Fruit fly (Drosophila melanogaster) whole organism, embryonic: ENCODE measurements around the gene ATPsynD.

ENCODE experiments used
- Abd-B ChIP-seq: fragments of 200-800 bp; sonication (Bioruptor generic); optimal IDR thresholded peaks from 2 replicates; lab custom pipeline; 2018; ENCODE audit warnings: missing biosample characterization, mild to moderate bottlenecking, missing genetic modification characterization, moderate library complexity
- CG10565 ChIP-seq: fragments of 200-800 bp; sonication (Bioruptor generic); optimal IDR thresholded peaks from 3 replicates; lab custom pipeline; 2016; ENCODE audit warnings: missing biosample characterization, mild to moderate bottlenecking, missing genetic modification characterization
- CG11456 ChIP-seq: fragments of 200-800 bp; sonication (Bioruptor generic); IDR thresholded peaks from 3 replicates; pipeline ENCODE4 v1.3.6; 2022; ENCODE audit warnings: missing biosample characterization, missing genetic modification characterization
- CG11504 ChIP-seq: fragments of 200-800 bp; sonication (Bioruptor generic); optimal IDR thresholded peaks from 3 replicates; lab custom pipeline; 2019; ENCODE audit warnings: missing biosample characterization, mild to moderate bottlenecking, missing genetic modification characterization, moderate library complexity
- CG14710 ChIP-seq: fragments of 200-800 bp; sonication (Bioruptor generic); optimal IDR thresholded peaks from 3 replicates; lab custom pipeline; 2019; ENCODE audit warnings: missing biosample characterization, mild to moderate bottlenecking, missing genetic modification characterization, moderate library complexity
- CG15514 ChIP-seq: fragments of 200-800 bp; sonication (Bioruptor generic); optimal IDR thresholded peaks from 3 replicates; lab custom pipeline; 2017; ENCODE audit warnings: missing biosample characterization, missing genetic modification characterization, mild to moderate bottlenecking, moderate library complexity, missing genetic modification reagents
- CG1603 ChIP-seq: fragments of 200-800 bp; sonication (Bioruptor generic); optimal IDR thresholded peaks from 2 replicates; lab custom pipeline; 2019; ENCODE audit warnings: missing biosample characterization, mild to moderate bottlenecking, missing genetic modification characterization, moderate library complexity
- CG16815 ChIP-seq: fragments of 200-800 bp; sonication (Bioruptor generic); optimal IDR thresholded peaks from 3 replicates; lab custom pipeline; 2017; ENCODE audit warnings: missing biosample characterization, mild to moderate bottlenecking, missing genetic modification characterization
- CG16863 ChIP-seq: fragments of 200-800 bp; sonication (Bioruptor generic); optimal IDR thresholded peaks from 3 replicates; lab custom pipeline; 2016; ENCODE audit warnings: missing biosample characterization, missing genetic modification characterization
- CG17328 ChIP-seq: fragments of 200-800 bp; sonication (Bioruptor generic); IDR thresholded peaks from 2 replicates; pipeline ENCODE4 v1.3.6; 2022; ENCODE audit warnings: missing biosample characterization, missing genetic modification characterization
- CG17829 ChIP-seq: fragments of 200-800 bp; optimal IDR thresholded peaks from 2 replicates; lab custom pipeline; 2019; ENCODE audit warnings: missing biosample characterization, mild to moderate bottlenecking, missing genetic modification characterization, moderate library complexity
- CG17912 ChIP-seq: fragments of 200-800 bp; sonication (Bioruptor generic); optimal IDR thresholded peaks from 2 replicates; lab custom pipeline; 2018; ENCODE audit warnings: missing biosample characterization, mild to moderate bottlenecking, missing genetic modification characterization
- CG18262 ChIP-seq: fragments of 200-800 bp; optimal IDR thresholded peaks from 3 replicates; lab custom pipeline; 2019; ENCODE audit warnings: missing biosample characterization, mild to moderate bottlenecking, missing genetic modification characterization, moderate library complexity
- CG32772 ChIP-seq: fragments of 200-800 bp; sonication (Bioruptor generic); IDR thresholded peaks from 2 replicates; pipeline ENCODE4 v1.3.6; 2022; ENCODE audit warnings: missing biosample characterization, missing genetic modification characterization
- CG33557 ChIP-seq: fragments of 200-800 bp; sonication (Bioruptor generic); optimal IDR thresholded peaks from 2 replicates; lab custom pipeline; 2019; ENCODE audit warnings: missing biosample characterization, mild to moderate bottlenecking, missing genetic modification characterization, moderate library complexity
- CG3407 ChIP-seq: fragments of 200-800 bp; sonication (Bioruptor generic); optimal IDR thresholded peaks from 2 replicates; lab custom pipeline; 2018; ENCODE audit warnings: missing biosample characterization, mild to moderate bottlenecking, missing genetic modification characterization
- CG3847 ChIP-seq: fragments of 200-800 bp; sonication (Bioruptor generic); IDR thresholded peaks from 2 replicates; pipeline ENCODE4 v1.3.6; 2022; ENCODE audit warnings: missing biosample characterization, missing genetic modification characterization
- CG4707 ChIP-seq: fragments of 200-800 bp; sonication (Bioruptor generic); optimal IDR thresholded peaks from 2 replicates; lab custom pipeline; 2018; ENCODE audit warnings: missing biosample characterization, mild to moderate bottlenecking, missing genetic modification characterization, moderate library complexity
- CG4820 ChIP-seq: fragments of 200-800 bp; sonication (Bioruptor generic); optimal IDR thresholded peaks from 3 replicates; lab custom pipeline; 2016; ENCODE audit warnings: missing biosample characterization, missing genetic modification characterization
- CG6175 ChIP-seq: fragments of 200-800 bp; sonication (Bioruptor generic); IDR thresholded peaks from 3 replicates; pipeline ENCODE4 v1.3.6; 2022; ENCODE audit warnings: missing biosample characterization, missing genetic modification characterization
- CG9609 ChIP-seq: fragments of 200-800 bp; sonication (Bioruptor generic); optimal IDR thresholded peaks from 3 replicates; lab custom pipeline; 2016; ENCODE audit warnings: missing biosample characterization, missing genetic modification characterization
- CTCF ChIP-seq: fragments of 200-800 bp; sonication (Bioruptor generic); optimal IDR thresholded peaks from 2 replicates; lab custom pipeline; 2017; ENCODE audit warnings: missing biosample characterization, mild to moderate bottlenecking, missing genetic modification characterization, moderate library complexity
- D ChIP-seq, 2 experiments: fragments of 200-800 bp in 1 of 2; fragments of >200 bp in 1 of 2; sonication (Bioruptor generic) in 1 of 2; optimal IDR thresholded peaks; 2 replicates in 1 of 2; 3 replicates in 1 of 2; lab custom pipeline; 2017; ENCODE audit warnings: mild to moderate bottlenecking in 1 of 2, missing biosample characterization in 1 of 2, missing genetic modification characterization in 1 of 2, missing genetic modification reagents in 1 of 2
- Dbx ChIP-seq: fragments of 200-800 bp; sonication (Bioruptor generic); IDR thresholded peaks from 3 replicates; pipeline ENCODE4 v1.3.6; 2022; ENCODE audit warnings: missing biosample characterization, missing genetic modification characterization
- Dp ChIP-seq: fragments of 200-800 bp; sonication (Bioruptor generic); optimal IDR thresholded peaks from 2 replicates; lab custom pipeline; 2018; ENCODE audit warnings: missing biosample characterization, mild to moderate bottlenecking, missing genetic modification characterization, moderate library complexity
- Dref ChIP-seq: fragments of 200-800 bp; sonication (Bioruptor generic); IDR thresholded peaks from 2 replicates; pipeline ENCODE4 v1.3.6; 2022; ENCODE audit warnings: missing biosample characterization, missing genetic modification characterization
- Ets97D ChIP-seq: fragments of 200-800 bp; sonication (Bioruptor generic); optimal IDR thresholded peaks from 3 replicates; lab custom pipeline; 2016; ENCODE audit warnings: missing biosample characterization, missing genetic modification characterization
- HmgZ ChIP-seq: fragments of 200-800 bp; sonication (Bioruptor generic); optimal IDR thresholded peaks from 2 replicates; lab custom pipeline; 2018; ENCODE audit warnings: missing biosample characterization, mild to moderate bottlenecking, missing genetic modification characterization
- MESR4 ChIP-seq: fragments of 200-800 bp; sonication (Bioruptor generic); optimal IDR thresholded peaks from 2 replicates; lab custom pipeline; 2018; ENCODE audit warnings: missing biosample characterization, mild to moderate bottlenecking, missing genetic modification characterization, moderate library complexity
- Med ChIP-seq: fragments of 200-800 bp; sonication (Bioruptor generic); peaks from one replicate; lab custom pipeline; 2016; ENCODE audit warnings: missing biosample characterization, missing genetic modification characterization, mild to moderate bottlenecking, inconsistent platforms, moderate library complexity
- Pdp1 ChIP-seq, 2 experiments: fragments of 200-800 bp; sonication (Bioruptor generic); optimal IDR thresholded peaks; 3 replicates each; lab custom pipeline; 2016; ENCODE audit warnings: missing biosample characterization in 2 of 2, missing genetic modification characterization in 2 of 2, mild to moderate bottlenecking in 1 of 2, moderate library complexity in 1 of 2
- Rfx ChIP-seq: fragments of 200-800 bp; sonication (Bioruptor generic); IDR thresholded peaks from 2 replicates; pipeline ENCODE4 v1.3.6; 2022; ENCODE audit warnings: missing biosample characterization, missing genetic modification characterization
- Six4 ChIP-seq: fragments of 200-800 bp; sonication (Bioruptor generic); optimal IDR thresholded peaks from 2 replicates; lab custom pipeline; 2016; ENCODE audit warnings: missing biosample characterization, missing genetic modification characterization
- Vsx1 ChIP-seq: fragments of 200-800 bp; sonication (Bioruptor generic); optimal IDR thresholded peaks from 2 replicates; lab custom pipeline; 2017; ENCODE audit warnings: missing biosample characterization, mild to moderate bottlenecking, missing genetic modification characterization, missing genetic modification reagents
- ac ChIP-seq: fragments of 200-800 bp; sonication (Bioruptor generic); optimal IDR thresholded peaks from 3 replicates; lab custom pipeline; 2017; ENCODE audit warnings: missing biosample characterization, mild to moderate bottlenecking, missing genetic modification characterization
- bigmax ChIP-seq: fragments of 200-800 bp; sonication (Bioruptor generic); optimal IDR thresholded peaks from 2 replicates; lab custom pipeline; 2018; ENCODE audit warnings: missing biosample characterization, mild to moderate bottlenecking, missing genetic modification characterization
- chinmo ChIP-seq: fragments of 200-800 bp; sonication (Bioruptor generic); IDR thresholded peaks from 4 replicates; pipeline ENCODE4 v1.3.6; 2022; ENCODE audit warnings: missing biosample characterization, missing genetic modification characterization; ENCODE audit not compliant: partially characterized antibody
- da ChIP-seq: fragments of 200-800 bp; sonication (Bioruptor generic); optimal IDR thresholded peaks from 2 replicates; lab custom pipeline; 2016; ENCODE audit warnings: missing biosample characterization, missing genetic modification characterization
- h ChIP-seq: fragments of >200 bp; optimal IDR thresholded peaks from 2 replicates; lab custom pipeline; 2017
- mirr ChIP-seq: fragments of 200-800 bp; sonication (Bioruptor generic); optimal IDR thresholded peaks from 3 replicates; lab custom pipeline; 2018; ENCODE audit warnings: missing biosample characterization, mild to moderate bottlenecking, missing genetic modification characterization
- nom ChIP-seq: fragments of 200-800 bp; sonication (Bioruptor generic); optimal IDR thresholded peaks from 2 replicates; lab custom pipeline; 2017; ENCODE audit warnings: missing biosample characterization, missing genetic modification characterization, mild to moderate bottlenecking, moderate library complexity, missing genetic modification reagents
- prd ChIP-seq, 3 experiments: fragments of >200 bp in 2 of 3; fragments of 200-800 bp in 1 of 3; sonication (Bioruptor generic) in 1 of 3; optimal IDR thresholded peaks in 2 of 3; IDR thresholded peaks in 1 of 3; 2 replicates in 2 of 3; 3 replicates in 1 of 3; pipeline versions ENCODE4 v1.3.6 to Lab custom; 2017 to 2022; ENCODE audit warnings: missing biosample characterization in 1 of 3, missing genetic modification characterization in 1 of 3
- pzg ChIP-seq: fragments of 200-800 bp; sonication (Bioruptor generic); optimal IDR thresholded peaks from 3 replicates; lab custom pipeline; 2018; ENCODE audit warnings: missing biosample characterization, mild to moderate bottlenecking, missing genetic modification characterization, moderate library complexity
- salm ChIP-seq: fragments of 200-800 bp; sonication (Bioruptor generic); optimal IDR thresholded peaks from 2 replicates; lab custom pipeline; 2018; ENCODE audit warnings: missing biosample characterization, mild to moderate bottlenecking, missing genetic modification characterization
- sd ChIP-seq: fragments of 200-800 bp; sonication (Bioruptor generic); optimal IDR thresholded peaks from 3 replicates; lab custom pipeline; 2018; ENCODE audit warnings: missing biosample characterization, mild to moderate bottlenecking, missing genetic modification characterization, moderate library complexity
- slbo ChIP-seq: fragments of 200-800 bp; sonication (Bioruptor generic); IDR thresholded peaks from 2 replicates; pipeline ENCODE4 v1.3.6; 2022; ENCODE audit warnings: missing biosample characterization, missing genetic modification characterization
- trem ChIP-seq: fragments of 200-800 bp; optimal IDR thresholded peaks from 3 replicates; lab custom pipeline; 2019; ENCODE audit warnings: missing biosample characterization, mild to moderate bottlenecking, missing genetic modification characterization, moderate library complexity
- unpg ChIP-seq: fragments of 200-800 bp; sonication (Bioruptor generic); optimal IDR thresholded peaks from 3 replicates; lab custom pipeline; 2018; ENCODE audit warnings: missing biosample characterization, mild to moderate bottlenecking, missing genetic modification characterization, moderate library complexity
- zen ChIP-seq: fragments of 200-800 bp; sonication (Bioruptor generic); optimal IDR thresholded peaks from 3 replicates; lab custom pipeline; 2018; ENCODE audit warnings: missing biosample characterization, mild to moderate bottlenecking, missing genetic modification characterization, moderate library complexity

The ATPsynD gene

dm6 chr3R:19094799-19095418 is at the start of gene ATPsynD, which contains the start of gene mRpL55 (continued):
- TF ChIP-seq D (optimal IDR thresholded peaks at IDR 0.05; lab: Kevin White, UChicago), result no peak
- TF ChIP-seq D (GFP tag; optimal IDR thresholded peaks at IDR 0.05; lab: Kevin White, UChicago), result no peak
- TF ChIP-seq Abd-B (GFP tag; lab: Kevin White, UChicago), result peak; percentile 27
- TF ChIP-seq Dp (GFP tag; lab: Kevin White, UChicago), result peak; percentile 38
- peak; percentile 9 for TF ChIP-seq CG33557 (GFP tag; lab: Kevin White, UChicago)
- no peak for TF ChIP-seq CG6175
- TF ChIP-seq CG1603 (tag; lab: Kevin White, UChicago), result peak; percentile 64
- TF ChIP-seq da (GFP tag; lab: Kevin White, UChicago), result no peak
- TF ChIP-seq mirr (GFP tag; lab: Kevin White, UChicago), result no peak
- peak; percentile 38 for TF ChIP-seq CG11504 (tag; lab: Kevin White, UChicago)
- no peak for TF ChIP-seq CG11456 (GFP tag; lab: Robert Waterston, UW)
- TF ChIP-seq CG9609, result no peak
- TF ChIP-seq salm (tag; lab: Kevin White, UChicago), result peak; percentile 1
- no peak for TF ChIP-seq CG16815 (GFP tag; lab: Kevin White, UChicago)
- peak; percentile 56 for TF ChIP-seq bigmax (GFP tag; lab: Kevin White, UChicago)
- TF ChIP-seq Dref (GFP tag; lab: Robert Waterston, UW), result peak; percentile 56
- TF ChIP-seq CG17328 (GFP tag; lab: Robert Waterston, UW), result 0 out of 2 replicates have a peak, but pooled peaks have one; percentile 18
- TF ChIP-seq CG10565 (GFP tag; lab: Kevin White, UChicago), result no peak
- no peak for TF ChIP-seq Six4 (GFP tag; lab: Kevin White, UChicago)
- peak; percentile 92 for TF ChIP-seq pzg (GFP tag; lab: Kevin White, UChicago)
- TF ChIP-seq Pdp1 (GFP tag; optimal IDR thresholded peaks at IDR 0.05; lab: Kevin White, UChicago), result peak in 1 of 2 experiments; percentile 97
- TF ChIP-seq Med (GFP tag; lab: Kevin White, UChicago), result peak; percentile 77
- TF ChIP-seq Dbx (GFP tag; lab: Robert Waterston, UW), result no peak
- no peak for TF ChIP-seq CG4707 (GFP tag; lab: Kevin White, UChicago)
- TF ChIP-seq zen (tag; lab: Kevin White, UChicago), result peak; percentile 42
- TF ChIP-seq nom (GFP tag; lab: Kevin White, UChicago), result no peak
- TF ChIP-seq CG14710, result peak; percentile 21
- TF ChIP-seq unpg (GFP tag; lab: Kevin White, UChicago), result peak; percentile 18
- peak; percentile 76 for TF ChIP-seq CG3847 (GFP tag; lab: Robert Waterston, UW)
- TF ChIP-seq CG17912 (GFP tag; lab: Kevin White, UChicago), result peak; percentile 6
- TF ChIP-seq ac (GFP tag; lab: Kevin White, UChicago), result no peak
- no peak for TF ChIP-seq CG18262 (tag; lab: Kevin White, UChicago)
- TF ChIP-seq CG17829 (tag; lab: Kevin White, UChicago), result peak; percentile 23
- peak; percentile 50 for TF ChIP-seq HmgZ (tag; lab: Kevin White, UChicago)
- no peak for TF ChIP-seq CG32772 (GFP tag; lab: Robert Waterston, UW)
- no peak for TF ChIP-seq prd (optimal IDR thresholded peaks at IDR 0.05; lab: Kevin White, UChicago)
- no peak for TF ChIP-seq prd (GFP tag; IDR thresholded peaks at IDR 0.05; lab: Robert Waterston, UW)
- peak; percentile 36; the same call in 1 of the 2 replicates for TF ChIP-seq slbo
- TF ChIP-seq CG16863 (GFP tag; lab: Kevin White, UChicago), result no peak
- peak; percentile 56 for TF ChIP-seq Vsx1 (GFP tag; lab: Kevin White, UChicago)
- TF ChIP-seq chinmo (GFP tag; lab: Robert Waterston, UW), result no peak
- TF ChIP-seq MESR4 (GFP tag; lab: Kevin White, UChicago), result peak; percentile 87
- TF ChIP-seq CG3407 (GFP tag; lab: Kevin White, UChicago), result no peak
- peak; percentile 49 for TF ChIP-seq sd (tag; lab: Kevin White, UChicago)
- TF ChIP-seq Rfx (GFP tag; lab: Robert Waterston, UW), result peak; percentile 38
- TF ChIP-seq CTCF (GFP tag; lab: Kevin White, UChicago), result no peak
- TF ChIP-seq CG15514, result peak; percentile 48
- no peak for TF ChIP-seq h (lab: Kevin White, UChicago)
- peak; percentile 61 for TF ChIP-seq Ets97D (GFP tag; lab: Kevin White, UChicago)
- TF ChIP-seq CG4820, result no peak
- peak; percentile 14 for TF ChIP-seq trem (tag; lab: Kevin White, UChicago)
